Worm (Caenorhabditis elegans) whole organism, L4/young adult: ENCODE measurements around the gene fdgt-2.

Experiments used
- W03F9.2 ChIP-seq: fragments of 150-350 bp; optimal IDR thresholded peaks from 2 replicates; lab custom pipeline; 2014; ENCODE audit warnings: missing biosample characterization, missing genetic modification characterization
- dao-5 ChIP-seq: sonication (generic microtip); optimal IDR thresholded peaks from 2 replicates; lab custom pipeline; 2016; ENCODE audit warnings: missing genotype, missing genetic modification characterization, moderate library complexity, missing compliant biosample characterization
- him-1 ChIP-seq: sonication (generic microtip); optimal IDR thresholded peaks from 2 replicates; lab custom pipeline; 2016; ENCODE audit warnings: missing genotype, missing genetic modification reagents, missing genetic modification characterization, missing compliant biosample characterization

ce11 chrII:8466874-8467273 lies 49.5 kb downstream of the fdgt-2 start, which contains the start of gene F22B5.10:
- TF ChIP-seq him-1 (no peak), W03F9.2 (tag; lab: Kevin White, UChicago) (no peak), dao-5 (tag; lab: Kevin White, UChicago) (no peak)
